Worm (Caenorhabditis elegans) whole organism, L1 larva: ENCODE results near the gene Y48G9A.7.

Experiments
- blmp-1 ChIP-seq: fragments of 150-350 bp; optimal IDR thresholded peaks from 2 replicates; lab custom pipeline; 2014; ENCODE audit warnings: missing biosample characterization, missing genetic modification characterization
- dpl-1 ChIP-seq, 3 experiments: fragments of 150-350 bp in 2 of 3; sonication (generic microtip) in 1 of 3; optimal IDR thresholded peaks; 2 replicates each; lab custom pipeline; 2014 to 2017; ENCODE audit warnings: missing biosample characterization in 3 of 3, missing genetic modification characterization in 3 of 3, missing genetic modification reagents in 3 of 3
- jun-1 ChIP-seq: fragments of 150-350 bp; optimal IDR thresholded peaks from 2 replicates; lab custom pipeline; 2014; ENCODE audit warnings: missing biosample characterization, missing genetic modification reagents, missing genetic modification characterization
- lin-39 ChIP-seq: fragments of 150-350 bp; optimal IDR thresholded peaks from 2 replicates; lab custom pipeline; 2014; ENCODE audit warnings: missing biosample characterization, missing genetic modification reagents, missing genetic modification characterization
- pag-3 ChIP-seq: sonication (generic microtip); optimal IDR thresholded peaks from 2 replicates; lab custom pipeline; 2017; ENCODE audit warnings: missing genetic modification characterization, mild to moderate bottlenecking, missing compliant biosample characterization, antibody characterized with exemption, borderline replicate concordance; ENCODE audit not compliant: insufficient read depth
- pqm-1 ChIP-seq: sonication (generic microtip); optimal IDR thresholded peaks from 3 replicates; lab custom pipeline; 2017; ENCODE audit warnings: missing biosample characterization, missing genetic modification characterization
- unc-62 ChIP-seq: fragments of 150-350 bp; optimal IDR thresholded peaks from 2 replicates; lab custom pipeline; 2014; ENCODE audit warnings: missing biosample characterization, missing genetic modification reagents, missing genetic modification characterization

DNA sequence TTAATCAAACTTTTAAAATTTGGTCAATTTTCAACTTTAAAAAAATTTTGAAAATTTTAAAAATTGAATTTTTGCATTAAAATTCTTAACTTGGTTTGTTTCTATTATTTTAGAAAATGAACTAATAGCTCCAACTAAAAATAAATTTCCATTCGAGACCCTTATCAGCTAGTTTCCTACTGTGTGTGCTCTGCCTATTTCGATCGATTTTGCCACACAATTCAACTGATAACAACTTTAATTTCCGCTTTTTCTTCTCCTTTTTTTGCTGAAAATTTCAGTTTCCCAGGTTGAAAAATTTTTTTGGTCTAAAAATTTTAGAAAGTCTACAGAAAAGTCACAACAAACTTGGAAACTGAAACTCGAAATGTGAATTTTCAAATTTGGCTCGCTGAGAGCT, 19.0 kb upstream of the Y48G9A.7 start:
- TF ChIP-seq dpl-1 (GFP tag; optimal IDR thresholded peaks at IDR 0.05; lab: Kevin White, UChicago) (no peak), pqm-1 (no peak), jun-1 (tag; lab: Kevin White, UChicago) (no peak), unc-62 (no peak), blmp-1 (tag; lab: Kevin White, UChicago) (no peak), lin-39 (tag; lab: Kevin White, UChicago) (no peak), pag-3 (no peak)
